Worm (Caenorhabditis elegans): Measurements from ENCODE around the gene pde-2.

Gene pde-2

ce11 chrIII:9002545-9002944, 20.8 kb upstream of the pde-2 start, which contains the start of the genes F59B2.15 and zif-1:
Gene F59B2.15 (minus strand): TSS chrIII:9002645.
Gene zif-1 (plus strand): TSS chrIII:9002779.
- TF ChIP-seq ceh-34 (tag; optimal IDR thresholded peaks at IDR 0.05) (no peak), C08G9.2 (tag; optimal IDR thresholded peaks at IDR 0.05) (no peak)

ce11 chrIII:9001899-9002298, 20.2 kb upstream of the pde-2 start, which contains the start of gene rpn-6.2:
Gene rpn-6.2 (minus strand): TSS chrIII:9001999.
- TF ChIP-seq nhr-11 (tag; optimal IDR thresholded peaks at IDR 0.05) (no peak), che-1 (tag; optimal IDR thresholded peaks at IDR 0.05) (no peak), fkh-10 (GFP tag; optimal IDR thresholded peaks at IDR 0.05) (no peak), ceh-19 (GFP tag; optimal IDR thresholded peaks at IDR 0.05) (no peak), gmeb-2 (tag; optimal IDR thresholded peaks at IDR 0.05) (no peak), hlh-15 (tag; optimal IDR thresholded peaks at IDR 0.05) (no peak), pros-1 (tag; optimal IDR thresholded peaks at IDR 0.05) (no peak), unc-3 (GFP tag; conservative IDR thresholded peaks at IDR 0.05) (no peak), unc-3 (tag; optimal IDR thresholded peaks at IDR 0.05) (no peak), rnt-1 (tag; optimal IDR thresholded peaks at IDR 0.05) (no peak), ceh-14 (tag; optimal IDR thresholded peaks at IDR 0.05) (no peak), hlh-30 (tag; optimal IDR thresholded peaks at IDR 0.05; ENCODE audit: insufficient read depth) (no peak), ama-1 (optimal IDR thresholded peaks at IDR 0.05) (no peak), ztf-16 (tag; optimal IDR thresholded peaks at IDR 0.05) (no peak), npax-4 (tag; optimal IDR thresholded peaks at IDR 0.05) (no peak), ceh-34 (tag; optimal IDR thresholded peaks at IDR 0.05) (no peak), ets-4 (tag; optimal IDR thresholded peaks at IDR 0.05) (no peak)

ce11 chrIII:9001491-9001890, 19.8 kb upstream of the pde-2 start:
- TF ChIP-seq T23F11.4 (GFP tag; optimal IDR thresholded peaks at IDR 0.05): no peak
- TF ChIP-seq che-1 (tag; optimal IDR thresholded peaks at IDR 0.05): no peak
- TF ChIP-seq fkh-6 (tag; optimal IDR thresholded peaks at IDR 0.05): no peak
- no peak for TF ChIP-seq madf-2 (tag; optimal IDR thresholded peaks at IDR 0.05)
- no peak for TF ChIP-seq pqm-1 (tag; optimal IDR thresholded peaks at IDR 0.05)
- TF ChIP-seq ref-2 (tag; optimal IDR thresholded peaks at IDR 0.05): no peak
- TF ChIP-seq odd-2 (tag; optimal IDR thresholded peaks at IDR 0.05): no peak
- no peak for TF ChIP-seq ceh-19 (GFP tag; optimal IDR thresholded peaks at IDR 0.05)
- no peak for TF ChIP-seq rnt-1 (tag; optimal IDR thresholded peaks at IDR 0.05)
- TF ChIP-seq C08G9.2 (tag; optimal IDR thresholded peaks at IDR 0.05): no peak
- TF ChIP-seq ceh-34 (tag; optimal IDR thresholded peaks at IDR 0.05): no peak
- TF ChIP-seq ahr-1 (tag; optimal IDR thresholded peaks at IDR 0.05): no peak
- TF ChIP-seq F13H6.1 (tag; optimal IDR thresholded peaks at IDR 0.05): no peak

- TF ChIP-seq unc-86 (tag; optimal IDR thresholded peaks at IDR 0.05): no peak
- TF ChIP-seq ceh-22 (tag; optimal IDR thresholded peaks at IDR 0.05): no peak
- TF ChIP-seq hlh-13 (GFP tag; optimal IDR thresholded peaks at IDR 0.05): no peak
- no peak for TF ChIP-seq lin-11 (tag; optimal IDR thresholded peaks at IDR 0.05)
- TF ChIP-seq ceh-34 (tag; optimal IDR thresholded peaks at IDR 0.05): no peak
Measured at ce11 chrIII:8999508-8999907, 17.8 kb upstream of the pde-2 start, which contains the start of gene F59B2.3. Gene F59B2.3 (minus strand): TSS chrIII:8999766.

ce11 chrIII:8998884-8999283, 17.2 kb upstream of the pde-2 start:
- TF ChIP-seq hlh-8 (tag; optimal IDR thresholded peaks at IDR 0.05) (no peak), ceh-14 (tag; optimal IDR thresholded peaks at IDR 0.05) (no peak), ama-1 (optimal IDR thresholded peaks at IDR 0.05) (no peak), ceh-6 (GFP tag; optimal IDR thresholded peaks at IDR 0.05) (no peak), pag-3 (tag; optimal IDR thresholded peaks at IDR 0.05; ENCODE audit: borderline replicate concordance) (no peak), ceh-48 (tag; optimal IDR thresholded peaks at IDR 0.05) (no peak)

ce11 chrIII:8997821-8998220, 16.1 kb upstream of the pde-2 start:
- no peak for TF ChIP-seq madf-2 (tag; optimal IDR thresholded peaks at IDR 0.05)
- peak; percentile 88 for TF ChIP-seq elt-2 (tag; optimal IDR thresholded peaks at IDR 0.05)
